Fruit fly (Drosophila melanogaster) whole organism, embryonic: ENCODE data around the gene Snx27.

Source experiments
- Adf1 ChIP-seq: fragments of 200-800 bp; sonication (Bioruptor generic); IDR thresholded peaks from 2 replicates; pipeline ENCODE4 v1.3.6; 2022; ENCODE audit warnings: missing biosample characterization, missing genetic modification characterization
- Aef1 ChIP-seq: fragments of 200-800 bp; sonication (Bioruptor generic); IDR thresholded peaks from 3 replicates; pipeline ENCODE4 v1.3.6; 2022; ENCODE audit warnings: missing biosample characterization, missing genetic modification characterization
- CG10543 ChIP-seq: fragments of 200-800 bp; sonication (Bioruptor generic); optimal IDR thresholded peaks from 3 replicates; lab custom pipeline; 2017; ENCODE audit warnings: missing biosample characterization, mild to moderate bottlenecking, missing genetic modification characterization, moderate library complexity
- CG11723 ChIP-seq: fragments of 200-800 bp; sonication (Bioruptor generic); optimal IDR thresholded peaks from 2 replicates; lab custom pipeline; 2017; ENCODE audit warnings: missing biosample characterization, mild to moderate bottlenecking, missing genetic modification characterization
- CG12659 ChIP-seq: fragments of 200-800 bp; sonication (Bioruptor generic); optimal IDR thresholded peaks from 3 replicates; lab custom pipeline; 2017; ENCODE audit warnings: mild to moderate bottlenecking, missing biosample characterization, missing genetic modification reagents, missing genetic modification characterization
- CG17385 ChIP-seq: fragments of 200-800 bp; sonication (Bioruptor generic); optimal IDR thresholded peaks from 3 replicates; lab custom pipeline; 2018; ENCODE audit warnings: missing biosample characterization, mild to moderate bottlenecking, missing genetic modification characterization
- CG17612 ChIP-seq: fragments of 200-800 bp; sonication (Bioruptor generic); IDR thresholded peaks from 2 replicates; pipeline ENCODE4 v1.3.6; 2022; ENCODE audit warnings: missing biosample characterization, missing genetic modification characterization
- CG17829 ChIP-seq: fragments of 200-800 bp; optimal IDR thresholded peaks from 2 replicates; lab custom pipeline; 2019; ENCODE audit warnings: missing biosample characterization, mild to moderate bottlenecking, missing genetic modification characterization, moderate library complexity
- CG18764 ChIP-seq: fragments of 200-800 bp; sonication (Bioruptor generic); optimal IDR thresholded peaks from 3 replicates; lab custom pipeline; 2016; ENCODE audit warnings: missing biosample characterization, missing genetic modification characterization
- CG2875 ChIP-seq: fragments of 200-800 bp; sonication (Bioruptor generic); optimal IDR thresholded peaks from 2 replicates; lab custom pipeline; 2017; ENCODE audit warnings: missing biosample characterization, mild to moderate bottlenecking, missing genetic modification characterization, missing genetic modification reagents
- CG3838 ChIP-seq: fragments of 200-800 bp; sonication (Bioruptor generic); optimal IDR thresholded peaks from 3 replicates; lab custom pipeline; 2016; ENCODE audit warnings: missing biosample characterization, missing genetic modification characterization
- CG4360 ChIP-seq: fragments of 200-800 bp; sonication (Bioruptor generic); IDR thresholded peaks from 2 replicates; pipeline ENCODE4 v1.3.6; 2022; ENCODE audit warnings: missing biosample characterization, missing genetic modification characterization
- CG6791 ChIP-seq: fragments of 200-800 bp; sonication (Bioruptor generic); IDR thresholded peaks from 3 replicates; pipeline ENCODE4 v1.3.6; 2022; ENCODE audit warnings: missing biosample characterization, missing genetic modification characterization; ENCODE audit not compliant: partially characterized antibody
- CG7963 ChIP-seq: fragments of 200-800 bp; sonication (Bioruptor generic); IDR thresholded peaks from 3 replicates; pipeline ENCODE4 v1.3.6; 2022; ENCODE audit warnings: missing biosample characterization, missing genetic modification characterization; ENCODE audit not compliant: partially characterized antibody
- Gug ChIP-seq: fragments of 200-800 bp; sonication (Bioruptor generic); IDR thresholded peaks from 4 replicates; pipeline ENCODE4 v1.3.6; 2022; ENCODE audit warnings: missing biosample characterization, missing genetic modification characterization
- Hey ChIP-seq: fragments of 200-800 bp; sonication (Bioruptor generic); optimal IDR thresholded peaks from 3 replicates; lab custom pipeline; 2018; ENCODE audit warnings: missing biosample characterization, mild to moderate bottlenecking, missing genetic modification characterization
- Mad ChIP-seq: fragments of 200-800 bp; sonication (Bioruptor generic); optimal IDR thresholded peaks from 2 replicates; lab custom pipeline; 2016; ENCODE audit warnings: missing biosample characterization, missing genetic modification characterization
- Mes4 ChIP-seq: fragments of 200-800 bp; sonication (Bioruptor generic); optimal IDR thresholded peaks from 2 replicates; lab custom pipeline; 2016; ENCODE audit warnings: missing biosample characterization, missing genetic modification characterization
- NC2β ChIP-seq: fragments of 200-800 bp; sonication (Bioruptor generic); optimal IDR thresholded peaks from 2 replicates; lab custom pipeline; 2016; ENCODE audit warnings: missing biosample characterization, missing genetic modification characterization
- Neu2 ChIP-seq: fragments of 200-800 bp; sonication (Bioruptor generic); optimal IDR thresholded peaks from 3 replicates; lab custom pipeline; 2016; ENCODE audit warnings: missing biosample characterization, missing genetic modification characterization, borderline replicate concordance
- Trl ChIP-seq, 3 experiments: fragments of >200 bp in 2 of 3; fragments of 200-800 bp in 1 of 3; sonication (Bioruptor generic) in 1 of 3; optimal IDR thresholded peaks; 2 replicates in 1 of 3; 3 replicates in 2 of 3; lab custom pipeline; 2016 to 2017; ENCODE audit warnings: missing biosample characterization in 1 of 3, missing genetic modification characterization in 1 of 3
- ab ChIP-seq: fragments of 200-800 bp; sonication (Bioruptor generic); optimal IDR thresholded peaks from 2 replicates; lab custom pipeline; 2016; ENCODE audit warnings: missing biosample characterization, missing genetic modification characterization
- bowl ChIP-seq: fragments of 200-800 bp; sonication (Bioruptor generic); IDR thresholded peaks from 2 replicates; pipeline ENCODE4 v1.3.6; 2022; ENCODE audit warnings: missing biosample characterization, missing genetic modification characterization
- br ChIP-seq: fragments of >200 bp; optimal IDR thresholded peaks from 2 replicates; lab custom pipeline; 2017
- chinmo ChIP-seq: fragments of 200-800 bp; sonication (Bioruptor generic); IDR thresholded peaks from 4 replicates; pipeline ENCODE4 v1.3.6; 2022; ENCODE audit warnings: missing biosample characterization, missing genetic modification characterization; ENCODE audit not compliant: partially characterized antibody
- eve ChIP-seq, 2 experiments: fragments of >200 bp; optimal IDR thresholded peaks; 2 replicates each; lab custom pipeline; 2017; ENCODE audit warnings: missing biosample characterization in 2 of 2, missing genetic modification characterization in 2 of 2
- hth ChIP-seq: fragments of >200 bp; optimal IDR thresholded peaks from 2 replicates; lab custom pipeline; 2017; ENCODE audit warnings: inconsistent platforms
- kah ChIP-seq: fragments of 200-800 bp; sonication (Bioruptor generic); optimal IDR thresholded peaks from 2 replicates; lab custom pipeline; 2018; ENCODE audit warnings: missing biosample characterization, mild to moderate bottlenecking, missing genetic modification characterization
- kni ChIP-seq: fragments of 200-800 bp; sonication (Bioruptor generic); optimal IDR thresholded peaks from 3 replicates; lab custom pipeline; 2017; ENCODE audit warnings: mild to moderate bottlenecking, missing biosample characterization, missing genetic modification reagents, missing genetic modification characterization
- lola ChIP-seq, 3 experiments: fragments of >200 bp in 2 of 3; fragments of 200-800 bp in 1 of 3; sonication (Bioruptor generic) in 1 of 3; optimal IDR thresholded peaks; 2 replicates each; lab custom pipeline; 2017 to 2019; ENCODE audit warnings: missing biosample characterization in 3 of 3, missing genetic modification characterization in 3 of 3, mild to moderate bottlenecking in 1 of 3, moderate library complexity in 1 of 3
- oc ChIP-seq: fragments of 200-800 bp; sonication (Bioruptor generic); optimal IDR thresholded peaks from 2 replicates; lab custom pipeline; 2018; ENCODE audit warnings: missing biosample characterization, mild to moderate bottlenecking, missing genetic modification characterization, moderate library complexity
- p53 ChIP-seq: fragments of 200-800 bp; sonication (Bioruptor generic); optimal IDR thresholded peaks from 2 replicates; lab custom pipeline; 2016; ENCODE audit warnings: missing biosample characterization, missing genetic modification characterization
- pb ChIP-seq: fragments of 200-800 bp; sonication (Bioruptor generic); optimal IDR thresholded peaks from 3 replicates; lab custom pipeline; 2016; ENCODE audit warnings: missing biosample characterization, missing genetic modification characterization
- pita ChIP-seq: fragments of 200-800 bp; sonication (Bioruptor generic); optimal IDR thresholded peaks from 2 replicates; lab custom pipeline; 2017; ENCODE audit warnings: missing biosample characterization, mild to moderate bottlenecking, missing genetic modification characterization
- pnt ChIP-seq: fragments of 200-800 bp; sonication (Bioruptor generic); optimal IDR thresholded peaks from 3 replicates; lab custom pipeline; 2016; ENCODE audit warnings: missing biosample characterization, missing genetic modification characterization
- pros ChIP-seq: fragments of 200-800 bp; sonication (Bioruptor generic); optimal IDR thresholded peaks from 3 replicates; lab custom pipeline; 2019; ENCODE audit warnings: missing biosample characterization, mild to moderate bottlenecking, missing genetic modification characterization, moderate library complexity
- sr ChIP-seq: fragments of 200-800 bp; sonication (Bioruptor generic); IDR thresholded peaks from 3 replicates; pipeline ENCODE4 v1.3.6; 2022; ENCODE audit warnings: missing biosample characterization, missing genetic modification characterization
- tap ChIP-seq: fragments of 200-800 bp; optimal IDR thresholded peaks from 3 replicates; lab custom pipeline; 2019; ENCODE audit warnings: missing biosample characterization, mild to moderate bottlenecking, missing genetic modification characterization, moderate library complexity
- tin ChIP-seq: fragments of 200-800 bp; sonication (Bioruptor generic); optimal IDR thresholded peaks from 3 replicates; lab custom pipeline; 2016; ENCODE audit warnings: missing biosample characterization, missing genetic modification characterization
- twi ChIP-seq: fragments of 200-800 bp; optimal IDR thresholded peaks from 2 replicates; lab custom pipeline; 2019; ENCODE audit warnings: missing biosample characterization, mild to moderate bottlenecking, missing genetic modification characterization, moderate library complexity
- vnd ChIP-seq: fragments of 200-800 bp; sonication (Bioruptor generic); IDR thresholded peaks from 3 replicates; pipeline ENCODE4 v1.3.6; 2022; ENCODE audit warnings: missing biosample characterization, missing genetic modification characterization; ENCODE audit not compliant: partially characterized antibody

Gene Snx27

DNA sequence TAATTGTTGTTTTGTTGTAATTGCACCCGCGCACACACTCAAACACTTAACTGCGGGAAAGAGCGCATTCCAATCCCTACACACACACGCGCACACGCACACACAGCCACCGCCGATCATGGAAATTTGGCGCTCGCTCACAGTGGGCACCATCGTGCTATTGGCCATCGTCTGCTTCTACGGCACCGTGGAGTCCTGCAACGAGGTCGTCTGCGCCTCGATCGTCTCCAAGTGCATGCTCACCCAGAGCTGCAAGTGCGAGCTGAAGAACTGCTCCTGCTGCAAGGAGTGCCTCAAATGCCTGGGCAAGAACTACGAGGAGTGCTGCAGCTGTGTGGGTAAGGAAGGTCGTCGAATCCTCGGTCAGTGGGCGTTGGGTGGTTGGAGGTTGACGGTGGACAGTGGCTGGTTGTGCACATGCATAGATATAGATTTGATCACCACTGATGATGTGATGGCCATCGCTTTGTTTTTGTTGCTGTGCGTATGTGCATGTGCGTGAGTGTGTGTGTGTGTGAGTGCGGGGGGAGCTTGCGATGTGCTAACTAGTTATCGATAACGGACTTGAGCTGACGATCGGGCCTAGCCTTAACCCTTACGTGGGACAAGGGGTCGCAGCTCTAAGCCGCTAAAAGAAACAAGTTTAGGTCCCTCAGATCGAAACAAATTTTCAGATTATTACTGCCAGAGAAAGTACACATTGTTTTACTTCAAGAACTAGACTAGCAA is 47.0 kb downstream of the Snx27 start (continued):
- TF ChIP-seq CG17612 (GFP tag; lab: Robert Waterston, UW) (no peak), pb (GFP tag; lab: Kevin White, UChicago) (peak; percentile 0), CG7963 (peak; percentile 46; the same call in 1 of the 3 replicates)

- TF ChIP-seq CG12659 (GFP tag; lab: Kevin White, UChicago): no peak
- peak; percentile 32 for TF ChIP-seq oc (tag; lab: Kevin White, UChicago)
- no peak for TF ChIP-seq sr (GFP tag; lab: Robert Waterston, UW)
- no peak for TF ChIP-seq CG18764
- TF ChIP-seq Neu2: no peak
- TF ChIP-seq eve (GFP tag; optimal IDR thresholded peaks at IDR 0.05; lab: Kevin White, UChicago): no peak
- TF ChIP-seq CG11723: no peak
- no peak for TF ChIP-seq CG17829 (tag; lab: Kevin White, UChicago)
- TF ChIP-seq bowl (GFP tag; lab: Robert Waterston, UW): no peak
- TF ChIP-seq vnd (GFP tag; lab: Robert Waterston, UW): no peak
- peak; percentile 5 for TF ChIP-seq twi
- peak; percentile 40 for TF ChIP-seq kni (GFP tag; lab: Kevin White, UChicago)
- TF ChIP-seq Gug (GFP tag; lab: Robert Waterston, UW): no peak
- peak; percentile 91 for TF ChIP-seq Adf1 (GFP tag; lab: Robert Waterston, UW)
- no peak for TF ChIP-seq lola (GFP tag; optimal IDR thresholded peaks at IDR 0.05; lab: Kevin White, UChicago)
- TF ChIP-seq CG17385: peak; percentile 83
- peak; percentile 41; the same call in 2 of the 3 replicates for TF ChIP-seq Aef1
- peak; percentile 75 for TF ChIP-seq p53 (GFP tag; lab: Kevin White, UChicago)
- TF ChIP-seq Hey: no peak
- TF ChIP-seq kah (GFP tag; lab: Kevin White, UChicago): no peak
- TF ChIP-seq CG10543: peak; percentile 30
- no peak for TF ChIP-seq CG6791 (GFP tag; lab: Robert Waterston, UW)
- peak in 1 of 2 experiments; percentile 15 for TF ChIP-seq Trl (optimal IDR thresholded peaks at IDR 0.05; lab: Kevin White, UChicago)
- TF ChIP-seq Trl (GFP tag; optimal IDR thresholded peaks at IDR 0.05; lab: Kevin White, UChicago): no peak
- TF ChIP-seq CG2875 (GFP tag; lab: Kevin White, UChicago): no peak
- TF ChIP-seq Mad: no peak
- TF ChIP-seq Mes4 (GFP tag; lab: Kevin White, UChicago): no peak
- TF ChIP-seq pnt (GFP tag; lab: Kevin White, UChicago): no peak
- TF ChIP-seq hth (lab: Kevin White, UChicago): no peak
- peak; percentile 94 for TF ChIP-seq CG4360 (GFP tag; lab: Robert Waterston, UW)
- peak; percentile 17 for TF ChIP-seq pros
- no peak for TF ChIP-seq pita (GFP tag; lab: Kevin White, UChicago)
- TF ChIP-seq chinmo (GFP tag; lab: Robert Waterston, UW): peak; percentile 87; the same call in 3 of the 4 replicates
- TF ChIP-seq tap (tag; lab: Kevin White, UChicago): no peak
- TF ChIP-seq CG3838 (GFP tag; lab: Kevin White, UChicago): no peak
- TF ChIP-seq NC2β (GFP tag; lab: Kevin White, UChicago): no peak
- no peak for TF ChIP-seq br (lab: Kevin White, UChicago)
- TF ChIP-seq tin: no peak
- TF ChIP-seq ab (GFP tag; lab: Kevin White, UChicago): no peak
Observed at dm6 chrX:5690216-5690523, 47.7 kb downstream of the Snx27 start.
